Fruit fly (Drosophila melanogaster) whole organism, embryonic: Measurements from ENCODE around the gene CG2187.

Experiments used
- Abd-B ChIP-seq: fragments of 200-800 bp; sonication (Bioruptor generic); optimal IDR thresholded peaks from 2 replicates; lab custom pipeline; 2018; ENCODE audit warnings: missing biosample characterization, mild to moderate bottlenecking, missing genetic modification characterization, moderate library complexity
- CG11093 ChIP-seq: fragments of 200-800 bp; sonication (Bioruptor generic); IDR thresholded peaks from 3 replicates; pipeline ENCODE4 v1.3.6; 2022; ENCODE audit warnings: missing biosample characterization, missing genetic modification characterization
- CG13287 ChIP-seq: fragments of 200-800 bp; sonication (Bioruptor generic); IDR thresholded peaks from 2 replicates; pipeline ENCODE4 v1.3.6; 2022; ENCODE audit warnings: missing biosample characterization, missing genetic modification characterization; ENCODE audit not compliant: partially characterized antibody
- CG17385 ChIP-seq: fragments of 200-800 bp; sonication (Bioruptor generic); optimal IDR thresholded peaks from 3 replicates; lab custom pipeline; 2018; ENCODE audit warnings: missing biosample characterization, mild to moderate bottlenecking, missing genetic modification characterization
- CG2199 ChIP-seq: fragments of 200-800 bp; sonication (Bioruptor generic); IDR thresholded peaks from 3 replicates; pipeline ENCODE4 v1.3.6; 2022; ENCODE audit warnings: missing biosample characterization, missing genetic modification characterization
- CG2202 ChIP-seq: fragments of 200-800 bp; sonication (Bioruptor generic); optimal IDR thresholded peaks from 2 replicates; lab custom pipeline; 2018; ENCODE audit warnings: missing biosample characterization, mild to moderate bottlenecking, missing genetic modification characterization
- CG32772 ChIP-seq: fragments of 200-800 bp; sonication (Bioruptor generic); IDR thresholded peaks from 2 replicates; pipeline ENCODE4 v1.3.6; 2022; ENCODE audit warnings: missing biosample characterization, missing genetic modification characterization
- CG3995 ChIP-seq: fragments of 200-800 bp; sonication (Bioruptor generic); optimal IDR thresholded peaks from 3 replicates; lab custom pipeline; 2016; ENCODE audit warnings: missing biosample characterization, missing genetic modification characterization
- CG42726 ChIP-seq: fragments of 200-800 bp; sonication (Bioruptor generic); IDR thresholded peaks from 2 replicates; pipeline ENCODE4 v1.3.6; 2022; ENCODE audit warnings: missing biosample characterization, missing genetic modification characterization; ENCODE audit not compliant: partially characterized antibody
- CG4360 ChIP-seq: fragments of 200-800 bp; sonication (Bioruptor generic); IDR thresholded peaks from 2 replicates; pipeline ENCODE4 v1.3.6; 2022; ENCODE audit warnings: missing biosample characterization, missing genetic modification characterization
- CG8765 ChIP-seq: fragments of 200-800 bp; sonication (Bioruptor generic); IDR thresholded peaks from 2 replicates; pipeline ENCODE4 v1.3.6; 2022; ENCODE audit warnings: missing biosample characterization, missing genetic modification characterization
- CG8944 ChIP-seq: fragments of 200-800 bp; sonication (Bioruptor generic); optimal IDR thresholded peaks from 3 replicates; lab custom pipeline; 2016; ENCODE audit warnings: missing biosample characterization, missing genetic modification characterization
- CG9797 ChIP-seq: fragments of 200-800 bp; sonication (Bioruptor generic); optimal IDR thresholded peaks from 3 replicates; lab custom pipeline; 2018; ENCODE audit warnings: missing biosample characterization, mild to moderate bottlenecking, missing genetic modification characterization
- Camta ChIP-seq: fragments of 200-800 bp; sonication (Bioruptor generic); optimal IDR thresholded peaks from 2 replicates; lab custom pipeline; 2016; ENCODE audit warnings: missing biosample characterization, missing genetic modification characterization
- CkIIα-i1 ChIP-seq: fragments of 200-800 bp; sonication (Bioruptor generic); IDR thresholded peaks from 2 replicates; pipeline ENCODE4 v1.3.6; 2022; ENCODE audit warnings: missing biosample characterization, missing genetic modification characterization
- HLH4C ChIP-seq: fragments of 200-800 bp; sonication (Bioruptor generic); IDR thresholded peaks from 3 replicates; pipeline ENCODE4 v1.3.6; 2022; ENCODE audit warnings: missing biosample characterization, missing genetic modification characterization; ENCODE audit not compliant: partially characterized antibody
- HLHmδ ChIP-seq: fragments of 200-800 bp; sonication (Bioruptor generic); optimal IDR thresholded peaks from 2 replicates; lab custom pipeline; 2018; ENCODE audit warnings: missing biosample characterization, mild to moderate bottlenecking, missing genetic modification characterization, moderate library complexity
- Hr78 ChIP-seq, 2 experiments: fragments of 200-800 bp in 1 of 2; fragments of >200 bp in 1 of 2; sonication (Bioruptor generic) in 1 of 2; optimal IDR thresholded peaks; 2 replicates each; lab custom pipeline; 2017 to 2019; ENCODE audit warnings: missing biosample characterization in 2 of 2, missing genetic modification characterization in 2 of 2, mild to moderate bottlenecking in 1 of 2, moderate library complexity in 1 of 2
- Med ChIP-seq: fragments of 200-800 bp; sonication (Bioruptor generic); peaks from one replicate; lab custom pipeline; 2016; ENCODE audit warnings: missing biosample characterization, missing genetic modification characterization, mild to moderate bottlenecking, inconsistent platforms, moderate library complexity
- Pdp1 ChIP-seq, 2 experiments: fragments of 200-800 bp; sonication (Bioruptor generic); optimal IDR thresholded peaks; 3 replicates each; lab custom pipeline; 2016; ENCODE audit warnings: missing biosample characterization in 2 of 2, missing genetic modification characterization in 2 of 2, mild to moderate bottlenecking in 1 of 2, moderate library complexity in 1 of 2
- Ptx1 ChIP-seq: fragments of 200-800 bp; sonication (Bioruptor generic); IDR thresholded peaks from 2 replicates; pipeline ENCODE4 v1.3.6; 2022; ENCODE audit warnings: missing biosample characterization, missing genetic modification characterization
- Ravus ChIP-seq: fragments of 200-800 bp; sonication (Bioruptor generic); IDR thresholded peaks from 2 replicates; pipeline ENCODE4 v1.3.6; 2022; ENCODE audit warnings: missing biosample characterization, missing genetic modification characterization
- Scr ChIP-seq: fragments of 200-800 bp; sonication (Bioruptor generic); IDR thresholded peaks from 2 replicates; pipeline ENCODE4 v1.3.6; 2022; ENCODE audit warnings: missing biosample characterization, missing genetic modification characterization; ENCODE audit not compliant: partially characterized antibody
- Sox100B ChIP-seq: fragments of 200-800 bp; sonication (Bioruptor generic); optimal IDR thresholded peaks from 3 replicates; lab custom pipeline; 2018; ENCODE audit warnings: missing biosample characterization, mild to moderate bottlenecking, missing genetic modification characterization
- Spps ChIP-seq: fragments of 200-800 bp; sonication (Bioruptor generic); optimal IDR thresholded peaks from 2 replicates; lab custom pipeline; 2018; ENCODE audit warnings: missing biosample characterization, mild to moderate bottlenecking, missing genetic modification characterization
- ara ChIP-seq: fragments of 200-800 bp; sonication (Bioruptor generic); IDR thresholded peaks from 2 replicates; pipeline ENCODE4 v1.3.6; 2022; ENCODE audit warnings: missing biosample characterization, missing genetic modification characterization
- cg ChIP-seq: fragments of 200-800 bp; sonication (Bioruptor generic); optimal IDR thresholded peaks from 3 replicates; lab custom pipeline; 2019; ENCODE audit warnings: missing biosample characterization, mild to moderate bottlenecking, missing genetic modification characterization, moderate library complexity
- corto ChIP-seq: fragments of 200-800 bp; sonication (Bioruptor generic); optimal IDR thresholded peaks from 2 replicates; lab custom pipeline; 2016; ENCODE audit warnings: missing biosample characterization, mild to moderate bottlenecking, missing genetic modification characterization, moderate library complexity
- crol ChIP-seq: fragments of 200-800 bp; sonication (Bioruptor generic); IDR thresholded peaks from 2 replicates; pipeline ENCODE4 v1.3.6; 2022; ENCODE audit warnings: missing biosample characterization, missing genetic modification characterization
- dan ChIP-seq: fragments of 200-800 bp; sonication (Bioruptor generic); IDR thresholded peaks from 2 replicates; pipeline ENCODE4 v1.3.6; 2022; ENCODE audit warnings: missing biosample characterization, missing genetic modification characterization
- dpn ChIP-seq, 2 experiments: fragments of 200-800 bp; sonication (Bioruptor generic); optimal IDR thresholded peaks; 3 replicates each; lab custom pipeline; 2016; ENCODE audit warnings: missing biosample characterization in 2 of 2, missing genetic modification characterization in 2 of 2
- h ChIP-seq: fragments of >200 bp; optimal IDR thresholded peaks from 2 replicates; lab custom pipeline; 2017
- hth ChIP-seq: fragments of >200 bp; optimal IDR thresholded peaks from 2 replicates; lab custom pipeline; 2017; ENCODE audit warnings: inconsistent platforms
- lbe ChIP-seq: fragments of 200-800 bp; sonication (Bioruptor generic); optimal IDR thresholded peaks from 2 replicates; lab custom pipeline; 2016; ENCODE audit warnings: missing biosample characterization, mild to moderate bottlenecking, missing genetic modification characterization
- nom ChIP-seq: fragments of 200-800 bp; sonication (Bioruptor generic); optimal IDR thresholded peaks from 2 replicates; lab custom pipeline; 2017; ENCODE audit warnings: missing biosample characterization, missing genetic modification characterization, mild to moderate bottlenecking, moderate library complexity, missing genetic modification reagents
- oc ChIP-seq: fragments of 200-800 bp; sonication (Bioruptor generic); optimal IDR thresholded peaks from 2 replicates; lab custom pipeline; 2018; ENCODE audit warnings: missing biosample characterization, mild to moderate bottlenecking, missing genetic modification characterization, moderate library complexity
- odd ChIP-seq: fragments of 200-800 bp; sonication (Bioruptor generic); optimal IDR thresholded peaks from 2 replicates; lab custom pipeline; 2017; ENCODE audit warnings: missing biosample characterization, mild to moderate bottlenecking, missing genetic modification characterization
- org-1 ChIP-seq: fragments of 200-800 bp; sonication (Bioruptor generic); optimal IDR thresholded peaks from 2 replicates; lab custom pipeline; 2017; ENCODE audit warnings: missing biosample characterization, missing genetic modification characterization
- rib ChIP-seq: fragments of 200-800 bp; sonication (Bioruptor generic); IDR thresholded peaks from 2 replicates; pipeline ENCODE4 v1.3.6; 2022; ENCODE audit warnings: missing biosample characterization, missing genetic modification characterization
- sd ChIP-seq: fragments of 200-800 bp; sonication (Bioruptor generic); optimal IDR thresholded peaks from 3 replicates; lab custom pipeline; 2018; ENCODE audit warnings: missing biosample characterization, mild to moderate bottlenecking, missing genetic modification characterization, moderate library complexity
- seq ChIP-seq: fragments of 200-800 bp; sonication (Bioruptor generic); IDR thresholded peaks from 2 replicates; pipeline ENCODE4 v1.3.6; 2022; ENCODE audit warnings: missing biosample characterization, missing genetic modification characterization
- so ChIP-seq: fragments of 200-800 bp; sonication (Bioruptor generic); IDR thresholded peaks from 3 replicates; pipeline ENCODE4 v1.3.6; 2022; ENCODE audit warnings: missing biosample characterization, missing genetic modification characterization
- tin ChIP-seq: fragments of 200-800 bp; sonication (Bioruptor generic); optimal IDR thresholded peaks from 3 replicates; lab custom pipeline; 2016; ENCODE audit warnings: missing biosample characterization, missing genetic modification characterization
- tup ChIP-seq: fragments of 200-800 bp; sonication (Bioruptor generic); optimal IDR thresholded peaks from 2 replicates; lab custom pipeline; 2016; ENCODE audit warnings: missing biosample characterization, mild to moderate bottlenecking, missing genetic modification characterization, moderate library complexity
- unc-4 ChIP-seq: fragments of 200-800 bp; sonication (Bioruptor generic); IDR thresholded peaks from 2 replicates; pipeline ENCODE4 v1.3.6; 2022; ENCODE audit warnings: missing biosample characterization, missing genetic modification characterization; ENCODE audit not compliant: partially characterized antibody
- yki ChIP-seq: fragments of >200 bp; optimal IDR thresholded peaks from 3 replicates; lab custom pipeline; 2018
- z ChIP-seq: fragments of 200-800 bp; sonication (Bioruptor generic); IDR thresholded peaks from 3 replicates; pipeline ENCODE4 v1.3.6; 2022; ENCODE audit warnings: missing biosample characterization, missing genetic modification characterization
- zen ChIP-seq: fragments of 200-800 bp; sonication (Bioruptor generic); optimal IDR thresholded peaks from 3 replicates; lab custom pipeline; 2018; ENCODE audit warnings: missing biosample characterization, mild to moderate bottlenecking, missing genetic modification characterization, moderate library complexity

Gene CG2187

dm6 chr3R:31713306-31714123, 44.9 kb downstream of the CG2187 start, which contains the start of gene ttk (continued):
- TF ChIP-seq Med (GFP tag; lab: Kevin White, UChicago) (peak; percentile 72), HLHmδ (GFP tag; lab: Kevin White, UChicago) (peak; percentile 9), org-1 (GFP tag; lab: Kevin White, UChicago) (no peak), HLH4C (GFP tag; lab: Robert Waterston, UW) (0 out of 3 replicates have a peak, but pooled peaks have one; percentile 16), CG17385 (GFP tag; lab: Kevin White, UChicago) (peak; percentile 90), crol (GFP tag; lab: Robert Waterston, UW) (peak; percentile 96), CG42726 (GFP tag; lab: Robert Waterston, UW) (0 out of 2 replicates have a peak, but pooled peaks have one; percentile 14), Hr78 (GFP tag; optimal IDR thresholded peaks at IDR 0.05; lab: Kevin White, UChicago) (peak in 1 of 2 experiments; percentile 97), CG13287 (GFP tag; lab: Robert Waterston, UW) (peak; percentile 53), rib (GFP tag; lab: Robert Waterston, UW) (no peak), CG4360 (GFP tag; lab: Robert Waterston, UW) (0 out of 2 replicates have a peak, but pooled peaks have one; percentile 54), tin (GFP tag; lab: Kevin White, UChicago) (no peak), odd (GFP tag; lab: Kevin White, UChicago) (peak; percentile 7), seq (peak; percentile 36; the same call in 1 of the 2 replicates), so (GFP tag; lab: Robert Waterston, UW) (0 out of 3 replicates have a peak, but pooled peaks have one; percentile 50), hth (lab: Kevin White, UChicago) (no peak), corto (GFP tag; lab: Kevin White, UChicago) (peak; percentile 64), CG32772 (GFP tag; lab: Robert Waterston, UW) (no peak), nom (GFP tag; lab: Kevin White, UChicago) (peak; percentile 68), sd (tag; lab: Kevin White, UChicago) (peak; percentile 81), cg (GFP tag; lab: Kevin White, UChicago) (peak; percentile 45), Pdp1 (GFP tag; optimal IDR thresholded peaks at IDR 0.05; lab: Kevin White, UChicago) (peak in 1 of 2 experiments; percentile 91), lbe (GFP tag; lab: Kevin White, UChicago) (peak; percentile 48), Scr (GFP tag; lab: Robert Waterston, UW) (no peak; the same call in 1 of the 2 replicates), unc-4 (GFP tag; lab: Robert Waterston, UW) (peak; percentile 44), z (GFP tag; lab: Robert Waterston, UW) (0 out of 3 replicates have a peak, but pooled peaks have one; percentile 11), ara (GFP tag; lab: Robert Waterston, UW) (peak; percentile 13; the same call in 1 of the 2 replicates), yki (lab: Kevin White, UChicago) (peak; percentile 96)
- TF ChIP-seq, all 482 proteins: peak for 59

- TF ChIP-seq CG11093 (0 out of 3 replicates have a peak, but pooled peaks have one; percentile 23), unc-4 (GFP tag; lab: Robert Waterston, UW) (no peak), CG9797 (GFP tag; lab: Kevin White, UChicago) (no peak), tup (GFP tag; lab: Kevin White, UChicago) (no peak), oc (no peak), dpn (GFP tag; optimal IDR thresholded peaks at IDR 0.05; lab: Kevin White, UChicago) (no peak), Abd-B (GFP tag; lab: Kevin White, UChicago) (no peak), CkIIα-i1 (GFP tag; lab: Robert Waterston, UW) (no peak), Sox100B (GFP tag; lab: Kevin White, UChicago) (peak; percentile 26), Ptx1 (GFP tag; lab: Robert Waterston, UW) (no peak), h (lab: Kevin White, UChicago) (no peak), Ravus (GFP tag; lab: Robert Waterston, UW) (no peak), dan (GFP tag; lab: Robert Waterston, UW) (no peak), CG8944 (GFP tag; lab: Kevin White, UChicago) (no peak), CG2202 (peak; percentile 26), CG8765 (GFP tag; lab: Robert Waterston, UW) (no peak), CG2199 (GFP tag; lab: Robert Waterston, UW) (0 out of 3 replicates have a peak, but pooled peaks have one; percentile 7), zen (tag; lab: Kevin White, UChicago) (no peak), CG3995 (GFP tag; lab: Kevin White, UChicago) (no peak), Spps (tag; lab: Kevin White, UChicago) (no peak), Camta (GFP tag; lab: Kevin White, UChicago) (no peak)
Measured at dm6 chr3R:31712585-31712984, 45.9 kb downstream of the CG2187 start.
